Fruit fly (Drosophila melanogaster): ENCODE results near the gene Ack.

- no peak for TF ChIP-seq Doc3 (GFP tag; IDR thresholded peaks at IDR 0.05; ENCODE audit: partially characterized antibody)
- no peak for TF ChIP-seq Kr (GFP tag; optimal IDR thresholded peaks at IDR 0.05)
- TF ChIP-seq CG2875 (GFP tag; optimal IDR thresholded peaks at IDR 0.05) = no peak
- TF ChIP-seq Xrp1 (GFP tag; IDR thresholded peaks at IDR 0.05) = no peak
- TF ChIP-seq CG7839 (tag; optimal IDR thresholded peaks at IDR 0.05) = no peak
- no peak for TF ChIP-seq CG4854 (GFP tag; optimal IDR thresholded peaks at IDR 0.05)
- TF ChIP-seq ftz-f1 (GFP tag; optimal IDR thresholded peaks at IDR 0.05) = no peak
- no peak for TF ChIP-seq CG33213 (GFP tag; optimal IDR thresholded peaks at IDR 0.05)
- no peak for TF ChIP-seq CG8359 (GFP tag; optimal IDR thresholded peaks at IDR 0.05; ENCODE audit: borderline replicate concordance)
- TF ChIP-seq CG17612 (GFP tag; IDR thresholded peaks at IDR 0.05) = no peak
- no peak for TF ChIP-seq kah (GFP tag; optimal IDR thresholded peaks at IDR 0.05)
- no peak for TF ChIP-seq tx (GFP tag; optimal IDR thresholded peaks at IDR 0.05)
- TF ChIP-seq tgo (GFP tag; IDR thresholded peaks at IDR 0.05) = no peak
Observed at dm6 chr3L:4117493-4117892, 9.5 kb downstream of the Ack start.

Data from whole organism, embryonic.